Worm (Caenorhabditis elegans) whole organism, early embryonic: ENCODE data around the gene pnp-1.

Experiments used
- F13C5.2 ChIP-seq: sonication (generic microtip); optimal IDR thresholded peaks from 2 replicates; lab custom pipeline; 2017; ENCODE audit warnings: mild to moderate bottlenecking, missing genetic modification characterization, inconsistent platforms, missing compliant biosample characterization
- ama-1 ChIP-seq: fragments of 150-350 bp; optimal IDR thresholded peaks from 2 replicates; lab custom pipeline; 2014
- flt-1 ChIP-seq: fragments of 200-800 bp; sonication (Bioruptor generic); IDR thresholded peaks from 2 replicates; pipeline ENCODE4 v1.3.6; 2022; ENCODE audit warnings: missing genetic modification characterization, missing compliant biosample characterization
- hmbx-1 ChIP-seq: sonication (generic microtip); optimal IDR thresholded peaks from 2 replicates; lab custom pipeline; 2016; ENCODE audit warnings: mild to moderate bottlenecking, missing genetic modification characterization, missing compliant biosample characterization
- hnd-1 ChIP-seq: sonication (generic microtip); optimal IDR thresholded peaks from 2 replicates; lab custom pipeline; 2016; ENCODE audit warnings: missing genetic modification characterization, missing compliant biosample characterization
- pes-1 ChIP-seq: fragments of 200-800 bp; sonication (Bioruptor generic); IDR thresholded peaks from 2 replicates; pipeline ENCODE4 v1.3.6; 2022; ENCODE audit warnings: missing genetic modification reagents, missing genetic modification characterization, missing compliant biosample characterization
- tbx-11 ChIP-seq: fragments of 200-800 bp; sonication (Bioruptor generic); IDR thresholded peaks from 2 replicates; pipeline ENCODE4 v1.3.6; 2022; ENCODE audit warnings: missing genetic modification characterization, missing compliant biosample characterization
- tbx-37 ChIP-seq: fragments of 200-800 bp; sonication (Bioruptor generic); conservative IDR thresholded peaks from 2 replicates; pipeline ENCODE4 v1.3.6; 2022; ENCODE audit warnings: missing genetic modification reagents, missing genetic modification characterization, missing compliant biosample characterization
- tra-4 ChIP-seq: sonication (generic microtip); optimal IDR thresholded peaks from 2 replicates; lab custom pipeline; 2017; ENCODE audit warnings: missing genetic modification characterization, missing compliant biosample characterization

- TF ChIP-seq flt-1 (GFP tag; lab: Robert Waterston, UW) = no peak
- TF ChIP-seq ama-1 (lab: Kevin White, UChicago) = no peak
- no peak for TF ChIP-seq pes-1
- no peak for TF ChIP-seq F13C5.2 (tag; lab: Kevin White, UChicago)
- TF ChIP-seq tbx-37 (GFP tag; lab: Robert Waterston, UW) = no peak
- no peak for TF ChIP-seq hnd-1 (tag; lab: Kevin White, UChicago)
- TF ChIP-seq tbx-11 (GFP tag; lab: Robert Waterston, UW) = no peak
- TF ChIP-seq tra-4 (tag; lab: Kevin White, UChicago) = no peak
- TF ChIP-seq hmbx-1 (tag; lab: Kevin White, UChicago) = no peak
These were observed 23.9 kb downstream of the pnp-1 start, which contains the start of gene sma-10 for ce11 chrIV:274185-274584.
